Fruit fly (Drosophila melanogaster): ENCODE results near the gene CG43739.

Gene CG43739

dm6 chr2L:20944886-20945558 is 26.3 kb upstream of the CG43739 start (continued):
- no peak for TF ChIP-seq p53 (GFP tag; optimal IDR thresholded peaks at IDR 0.05)
- peak; percentile 72 for TF ChIP-seq CG31441 (GFP tag; IDR thresholded peaks at IDR 0.05)
- TF ChIP-seq dati (GFP tag; IDR thresholded peaks at IDR 0.05): no peak
- no peak for TF ChIP-seq CG18619 (GFP tag; optimal IDR thresholded peaks at IDR 0.05)
- TF ChIP-seq cato (GFP tag; optimal IDR thresholded peaks at IDR 0.05; ENCODE audit: borderline replicate concordance): no peak
- TF ChIP-seq CG11504 (tag; optimal IDR thresholded peaks at IDR 0.05): peak; percentile 18
- TF ChIP-seq ewg (GFP tag; optimal IDR thresholded peaks at IDR 0.05): peak; percentile 32
- no peak for TF ChIP-seq CG9609 (GFP tag; optimal IDR thresholded peaks at IDR 0.05)
- no peak for TF ChIP-seq ro (GFP tag; IDR thresholded peaks at IDR 0.05)
- no peak for TF ChIP-seq danr (GFP tag; IDR thresholded peaks at IDR 0.05)
- TF ChIP-seq dpn (GFP tag; optimal IDR thresholded peaks at IDR 0.05): peak; percentile 8 to 49
- TF ChIP-seq emc (GFP tag; optimal IDR thresholded peaks at IDR 0.05): no peak
- no peak for TF ChIP-seq inv (GFP tag; IDR thresholded peaks at IDR 0.05; ENCODE audit: partially characterized antibody)
- peak; percentile 60 for TF ChIP-seq CG17829 (tag; optimal IDR thresholded peaks at IDR 0.05)
- TF ChIP-seq Atf6 (GFP tag; IDR thresholded peaks at IDR 0.05): no peak
- no peak for TF ChIP-seq CG4730 (GFP tag; IDR thresholded peaks at IDR 0.05)
- TF ChIP-seq pnt (GFP tag; optimal IDR thresholded peaks at IDR 0.05): peak; percentile 32
- TF ChIP-seq dysf (GFP tag; IDR thresholded peaks at IDR 0.05): peak; percentile 57
- TF ChIP-seq CG8944 (GFP tag; optimal IDR thresholded peaks at IDR 0.05): peak; percentile 27
- TF ChIP-seq unpg (GFP tag; optimal IDR thresholded peaks at IDR 0.05): peak; percentile 62
- TF ChIP-seq CG7745 (tag; optimal IDR thresholded peaks at IDR 0.05): no peak
- no peak for TF ChIP-seq CG3726 (GFP tag; IDR thresholded peaks at IDR 0.05)
- TF ChIP-seq CG4404 (GFP tag; IDR thresholded peaks at IDR 0.05): no peak
- TF ChIP-seq BEAF-32 (GFP tag; optimal IDR thresholded peaks at IDR 0.05): no peak
- no peak for TF ChIP-seq CG10654 (GFP tag; optimal IDR thresholded peaks at IDR 0.05)
- 0 out of 2 replicates have a peak, but pooled peaks have one; percentile 16 for TF ChIP-seq sna (GFP tag; IDR thresholded peaks at IDR 0.05; ENCODE audit: partially characterized antibody)
- TF ChIP-seq Nf-YB (GFP tag; optimal IDR thresholded peaks at IDR 0.05): peak; percentile 2
- TF ChIP-seq kni (GFP tag; optimal IDR thresholded peaks at IDR 0.05): no peak
- no peak for TF ChIP-seq nom (GFP tag; optimal IDR thresholded peaks at IDR 0.05)
- peak; percentile 12 for TF ChIP-seq tio (GFP tag; optimal IDR thresholded peaks at IDR 0.05)
- TF ChIP-seq pita (GFP tag; optimal IDR thresholded peaks at IDR 0.05): no peak
- TF ChIP-seq Optix (GFP tag; IDR thresholded peaks at IDR 0.05): no peak; the same call in 2 of the 3 replicates
- no peak for TF ChIP-seq corto (GFP tag; optimal IDR thresholded peaks at IDR 0.05)
- TF ChIP-seq gce (GFP tag; IDR thresholded peaks at IDR 0.05): 0 out of 3 replicates have a peak, but pooled peaks have one; percentile 44
- no peak for TF ChIP-seq Mes4 (GFP tag; optimal IDR thresholded peaks at IDR 0.05)
- TF ChIP-seq CG2129 (GFP tag; IDR thresholded peaks at IDR 0.05; ENCODE audit: partially characterized antibody): no peak
- TF ChIP-seq repo (GFP tag; optimal IDR thresholded peaks at IDR 0.05): peak; percentile 5
- peak; percentile 57 for TF ChIP-seq CG4424 (GFP tag; optimal IDR thresholded peaks at IDR 0.05)
- TF ChIP-seq Scr (GFP tag; IDR thresholded peaks at IDR 0.05; ENCODE audit: partially characterized antibody): no peak
- TF ChIP-seq Doc2 (GFP tag; IDR thresholded peaks at IDR 0.05): no peak
- TF ChIP-seq trem (tag; optimal IDR thresholded peaks at IDR 0.05): peak; percentile 50
- TF ChIP-seq CG6854 (GFP tag; optimal IDR thresholded peaks at IDR 0.05): no peak
- TF ChIP-seq CG6765 (GFP tag; optimal IDR thresholded peaks at IDR 0.05): no peak
- TF ChIP-seq Spps (tag; optimal IDR thresholded peaks at IDR 0.05): peak; percentile 40
- TF ChIP-seq hbn (GFP tag; IDR thresholded peaks at IDR 0.05; ENCODE audit: partially characterized antibody): no peak
- TF ChIP-seq Rfx (GFP tag; IDR thresholded peaks at IDR 0.05): 0 out of 2 replicates have a peak, but pooled peaks have one; percentile 6
- no peak for TF ChIP-seq fd64A (GFP tag; optimal IDR thresholded peaks at IDR 0.05)
- TF ChIP-seq rib (GFP tag; IDR thresholded peaks at IDR 0.05): no peak
- TF ChIP-seq onecut (GFP tag; IDR thresholded peaks at IDR 0.05): no peak
- peak; percentile 4; the same call in 1 of the 2 replicates for TF ChIP-seq CG17328 (GFP tag; IDR thresholded peaks at IDR 0.05)
